Worm (Caenorhabditis elegans): ENCODE results near the gene Y22D7AR.6.

The Y22D7AR.6 gene

ce11 chrIII:1641163-1641562, 35.4 kb downstream of the Y22D7AR.6 start, which contains the start of gene Y22D7AL.3:
Gene Y22D7AL.3, plus strand, starts transcription at chrIII:1641463.
- no peak for TF ChIP-seq nhr-23 (tag; optimal IDR thresholded peaks at IDR 0.05)
- no peak for TF ChIP-seq ama-1 (optimal IDR thresholded peaks at IDR 0.05)
- no peak for TF ChIP-seq aly-2 (tag; optimal IDR thresholded peaks at IDR 0.05)
- TF ChIP-seq ceh-28 (tag; optimal IDR thresholded peaks at IDR 0.05), result no peak
- no peak for TF ChIP-seq fkh-2 (tag; optimal IDR thresholded peaks at IDR 0.05)
- TF ChIP-seq lsy-12 (tag; optimal IDR thresholded peaks at IDR 0.05), result no peak
- no peak for TF ChIP-seq sea-2 (GFP tag; optimal IDR thresholded peaks at IDR 0.05)
- TF ChIP-seq lin-15B (tag; optimal IDR thresholded peaks at IDR 0.05), result no peak

ce11 chrIII:1638345-1638744, 38.2 kb downstream of the Y22D7AR.6 start:
- TF ChIP-seq sea-2 (GFP tag; optimal IDR thresholded peaks at IDR 0.05) (no peak), hmg-11 (tag; optimal IDR thresholded peaks at IDR 0.05) (no peak), zag-1 (tag; optimal IDR thresholded peaks at IDR 0.05) (no peak), nhr-77 (tag; optimal IDR thresholded peaks at IDR 0.05) (no peak), nhr-28 (tag; optimal IDR thresholded peaks at IDR 0.05) (no peak), nhr-11 (tag; optimal IDR thresholded peaks at IDR 0.05) (no peak), nhr-237 (tag; optimal IDR thresholded peaks at IDR 0.05) (no peak), ceh-82 (tag; optimal IDR thresholded peaks at IDR 0.05) (no peak), nhr-23 (tag; optimal IDR thresholded peaks at IDR 0.05) (no peak), unc-62 (GFP tag; optimal IDR thresholded peaks at IDR 0.05) (no peak), nhr-25 (tag; optimal IDR thresholded peaks at IDR 0.05) (no peak)

- TF ChIP-seq mdl-1 (tag; optimal IDR thresholded peaks at IDR 0.05) (no peak), nhr-23 (tag; optimal IDR thresholded peaks at IDR 0.05) (no peak), fos-1 (tag; optimal IDR thresholded peaks at IDR 0.05) (no peak), fkh-10 (GFP tag; optimal IDR thresholded peaks at IDR 0.05) (no peak), eor-1 (tag; optimal IDR thresholded peaks at IDR 0.05) (no peak), ama-1 (optimal IDR thresholded peaks at IDR 0.05) (no peak), unc-62 (GFP tag; optimal IDR thresholded peaks at IDR 0.05) (no peak), elt-3 (tag; optimal IDR thresholded peaks at IDR 0.05) (no peak), R02D3.7 (tag; optimal IDR thresholded peaks at IDR 0.05) (no peak), ceh-16 (tag; optimal IDR thresholded peaks at IDR 0.05) (no peak), nhr-28 (tag; optimal IDR thresholded peaks at IDR 0.05) (no peak), nhr-11 (tag; optimal IDR thresholded peaks at IDR 0.05) (no peak), daf-12 (tag; optimal IDR thresholded peaks at IDR 0.05) (no peak), egl-27 (tag; optimal IDR thresholded peaks at IDR 0.05) (no peak)
Measured at ce11 chrIII:1634270-1634669, 42.3 kb downstream of the Y22D7AR.6 start, which contains the start of gene Y22D7AL.11. Gene Y22D7AL.11, minus strand, starts transcription at chrIII:1634370.

- TF ChIP-seq nhr-43 (tag; optimal IDR thresholded peaks at IDR 0.05; ENCODE audit: poor library complexity, severe bottlenecking) (no peak), egl-27 (tag; optimal IDR thresholded peaks at IDR 0.05) (no peak), nhr-76 (tag; optimal IDR thresholded peaks at IDR 0.05) (no peak), nfya-1 (tag; optimal IDR thresholded peaks at IDR 0.05; ENCODE audit: insufficient read depth) (no peak), ztf-11 (tag; optimal IDR thresholded peaks at IDR 0.05) (no peak), ceh-28 (tag; optimal IDR thresholded peaks at IDR 0.05) (no peak), nhr-77 (tag; optimal IDR thresholded peaks at IDR 0.05) (no peak), zag-1 (tag; optimal IDR thresholded peaks at IDR 0.05) (no peak), aly-2 (tag; optimal IDR thresholded peaks at IDR 0.05) (no peak), unc-39 (tag; optimal IDR thresholded peaks at IDR 0.05) (no peak)
Measured at ce11 chrIII:1626524-1626923, 50.0 kb downstream of the Y22D7AR.6 start, which contains the start of gene Y22D7AL.4. Gene Y22D7AL.4, plus strand, starts transcription at chrIII:1626632.

- TF ChIP-seq nhr-237 (tag; optimal IDR thresholded peaks at IDR 0.05) (no peak), daf-12 (tag; optimal IDR thresholded peaks at IDR 0.05) (no peak), ztf-4 (tag; optimal IDR thresholded peaks at IDR 0.05) (no peak), elt-1 (tag; optimal IDR thresholded peaks at IDR 0.05) (no peak), mdl-1 (tag; optimal IDR thresholded peaks at IDR 0.05) (no peak), nhr-25 (tag; optimal IDR thresholded peaks at IDR 0.05) (no peak), elt-3 (tag; optimal IDR thresholded peaks at IDR 0.05) (no peak), nhr-23 (tag; optimal IDR thresholded peaks at IDR 0.05) (no peak), fkh-10 (GFP tag; optimal IDR thresholded peaks at IDR 0.05) (no peak), nhr-28 (tag; optimal IDR thresholded peaks at IDR 0.05) (no peak), ceh-9 (tag; optimal IDR thresholded peaks at IDR 0.05) (no peak), ZK546.5 (tag; optimal IDR thresholded peaks at IDR 0.05) (no peak), elt-2 (tag; optimal IDR thresholded peaks at IDR 0.05) (no peak), zag-1 (tag; optimal IDR thresholded peaks at IDR 0.05) (no peak), R02D3.7 (tag; optimal IDR thresholded peaks at IDR 0.05) (no peak), nhr-12 (tag; optimal IDR thresholded peaks at IDR 0.05) (no peak), snpc-4 (tag; optimal IDR thresholded peaks at IDR 0.05) (no peak), sea-2 (GFP tag; optimal IDR thresholded peaks at IDR 0.05) (no peak)
Measured at ce11 chrIII:1625660-1626275, 50.8 kb downstream of the Y22D7AR.6 start.
